Worm (Caenorhabditis elegans): Measurements from ENCODE around the gene Y43E12A.3.
"Not testable (repeated sequence)": the region's sequence is repeated elsewhere in the genome, so short reads cannot be mapped to it uniquely, and the experiment has no call there.

The Y43E12A.3 gene

DNA sequence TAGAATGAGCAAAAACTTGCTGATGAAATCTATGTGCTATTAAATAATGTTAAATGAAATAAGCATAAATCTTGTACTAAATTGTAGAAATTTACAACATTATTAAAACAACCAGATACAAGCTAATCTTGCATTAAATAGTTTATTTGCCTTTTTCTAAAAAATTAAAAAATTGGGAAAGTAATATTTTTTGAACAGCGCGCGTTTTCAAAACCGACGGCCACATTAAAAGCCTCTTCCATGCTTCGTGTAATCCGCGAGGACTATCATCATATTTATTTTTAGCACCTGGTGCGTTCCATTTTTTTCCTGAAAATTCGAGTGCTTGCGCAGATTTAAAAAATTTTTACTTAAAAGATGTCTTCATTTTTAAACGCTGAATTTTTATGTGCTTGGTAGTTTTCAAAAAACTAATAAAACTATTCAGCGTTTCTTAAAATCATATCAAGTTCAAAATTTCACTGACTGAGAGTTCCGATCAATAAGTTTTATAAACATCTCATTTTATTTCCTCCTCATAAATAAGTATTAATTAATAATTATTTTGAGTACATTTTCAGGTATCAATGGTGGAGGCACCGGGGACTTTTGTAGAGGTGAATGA is at the start of gene Y43E12A.3:
Gene Y43E12A.3 (plus strand): TSS at position 554 of the 604 bp plus-strand sequence.
- TF ChIP-seq nhr-76 (tag; optimal IDR thresholded peaks at IDR 0.05); ces-1 (GFP tag; optimal IDR thresholded peaks at IDR 0.05); drap-1 (GFP tag; optimal IDR thresholded peaks at IDR 0.05): not testable (repeated sequence)

DNA sequence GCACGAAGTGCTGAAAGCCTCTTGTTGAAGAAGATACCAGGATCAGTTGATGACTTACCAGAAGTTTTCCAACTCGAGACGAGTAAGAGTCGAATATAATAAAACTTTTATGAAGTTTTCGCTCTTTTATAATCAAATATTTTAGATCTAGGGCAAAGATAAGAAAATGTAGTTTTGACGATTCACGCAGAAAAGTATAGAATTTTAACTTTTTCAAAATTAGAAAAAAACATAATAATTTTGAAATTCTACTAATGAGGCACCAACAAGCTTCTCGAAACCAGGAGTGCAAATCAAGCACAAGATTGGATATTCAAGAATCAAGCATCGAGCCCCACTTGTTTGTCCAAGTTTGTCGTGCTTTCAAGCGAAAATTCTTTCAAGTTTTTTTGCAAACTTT is 38.9 kb upstream of the Y43E12A.3 start, which contains the start of gene Y69E1A.1:
Gene Y69E1A.1 (minus strand): TSS at position 101 of the 400 bp plus-strand sequence.
- TF ChIP-seq sem-2 (GFP tag; optimal IDR thresholded peaks at IDR 0.05) (no peak), M03D4.4 (tag; optimal IDR thresholded peaks at IDR 0.05) (no peak), lin-32 (GFP tag; optimal IDR thresholded peaks at IDR 0.05) (no peak), mep-1 (tag; optimal IDR thresholded peaks at IDR 0.05) (no peak), mab-5 (tag; optimal IDR thresholded peaks at IDR 0.05) (no peak), ztf-11 (tag; optimal IDR thresholded peaks at IDR 0.05) (no peak), pha-4 (tag; optimal IDR thresholded peaks at IDR 0.05) (no peak), snpc-4 (tag; optimal IDR thresholded peaks at IDR 0.05) (no peak), unc-120 (tag; optimal IDR thresholded peaks at IDR 0.05; ENCODE audit: poor library complexity, severe bottlenecking) (no peak), lsy-2 (tag; optimal IDR thresholded peaks at IDR 0.05) (no peak), hlh-1 (tag; optimal IDR thresholded peaks at IDR 0.05) (no peak), drap-1 (GFP tag; optimal IDR thresholded peaks at IDR 0.05) (no peak), elt-3 (tag; optimal IDR thresholded peaks at IDR 0.05) (no peak)

DNA sequence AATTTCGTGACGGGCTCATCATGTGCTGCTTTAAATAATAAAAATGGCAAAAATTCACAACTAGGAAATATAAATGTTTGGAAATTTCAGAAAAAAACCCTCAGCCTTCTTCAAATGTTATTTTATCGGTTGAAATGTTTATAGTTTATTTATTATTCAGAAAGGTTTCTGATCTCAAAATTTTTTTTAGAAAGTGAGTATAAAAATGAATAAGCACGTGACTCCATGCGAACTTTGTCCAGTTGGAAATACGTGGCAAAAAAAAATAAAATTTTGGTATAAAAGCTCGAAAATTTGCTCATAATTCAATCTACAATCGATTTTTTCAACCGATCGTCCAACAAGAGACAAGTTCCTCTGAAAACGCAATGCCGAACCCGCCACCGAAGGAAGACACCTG is 38.2 kb upstream of the Y43E12A.3 start, which contains the start of gene nsph-3.1:
Gene nsph-3.1 (plus strand): TSS at position 301 of the 400 bp plus-strand sequence.
- TF ChIP-seq ham-2 (GFP tag; optimal IDR thresholded peaks at IDR 0.05) (no peak), sem-2 (GFP tag; optimal IDR thresholded peaks at IDR 0.05) (no peak), bed-3 (GFP tag; optimal IDR thresholded peaks at IDR 0.05) (no peak), ceh-39 (tag; optimal IDR thresholded peaks at IDR 0.05) (no peak), nhr-76 (tag; optimal IDR thresholded peaks at IDR 0.05) (no peak), cnd-1 (tag; optimal IDR thresholded peaks at IDR 0.05) (no peak)

DNA sequence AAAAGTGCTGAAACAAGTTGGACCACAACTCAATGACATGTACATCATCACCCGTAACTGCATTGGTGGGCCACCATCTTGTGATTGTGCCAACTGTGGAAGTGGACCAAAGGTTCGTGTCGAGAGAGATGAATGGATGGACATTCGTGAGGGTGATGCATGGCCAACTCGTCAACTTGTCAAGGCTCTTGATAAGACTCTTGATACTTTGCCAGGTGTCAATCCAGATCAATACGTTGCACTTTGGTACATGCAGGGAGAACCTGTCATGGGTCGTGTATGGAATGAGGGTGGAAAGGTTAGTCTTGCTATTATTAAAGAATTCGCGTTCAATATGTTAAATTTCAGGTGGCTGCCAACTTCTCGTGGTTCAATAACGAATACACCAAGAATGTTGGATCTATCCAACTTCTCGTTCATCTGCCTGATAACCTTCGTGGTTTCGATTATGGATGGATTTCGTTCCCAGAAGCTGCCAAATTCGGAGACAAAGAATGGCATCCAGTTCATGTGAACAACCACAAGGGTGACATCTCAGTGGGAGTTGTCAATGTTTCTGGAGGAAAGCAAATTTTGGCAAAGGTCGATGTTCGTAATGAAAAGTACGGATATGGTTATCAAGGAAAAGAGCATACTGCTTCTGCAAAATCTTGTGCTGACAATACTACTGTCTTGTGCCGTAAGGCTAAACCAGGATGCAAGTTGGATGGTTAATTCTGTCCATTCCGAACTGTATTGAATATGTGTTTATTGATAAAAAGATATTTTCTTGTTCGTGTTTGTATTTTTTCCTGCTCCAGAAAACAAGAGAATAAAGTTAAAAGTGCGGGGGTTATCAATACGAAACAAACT is 37.1 kb upstream of the Y43E12A.3 start:
- TF ChIP-seq nhr-76 (tag; optimal IDR thresholded peaks at IDR 0.05) (no peak), drap-1 (GFP tag; optimal IDR thresholded peaks at IDR 0.05) (no peak), nhr-28 (tag; optimal IDR thresholded peaks at IDR 0.05) (no peak), tbx-8 (GFP tag; optimal IDR thresholded peaks at IDR 0.05) (no peak), blmp-1 (tag; optimal IDR thresholded peaks at IDR 0.05) (no peak), snpc-4 (tag; optimal IDR thresholded peaks at IDR 0.05) (no peak), sem-2 (GFP tag; optimal IDR thresholded peaks at IDR 0.05) (no peak), lin-32 (GFP tag; optimal IDR thresholded peaks at IDR 0.05) (no peak), unc-62 (GFP tag; optimal IDR thresholded peaks at IDR 0.05) (no peak), lin-13 (tag; optimal IDR thresholded peaks at IDR 0.05) (no peak), M03D4.4 (tag; optimal IDR thresholded peaks at IDR 0.05) (no peak), nhr-237 (tag; optimal IDR thresholded peaks at IDR 0.05) (no peak), flh-1 (GFP tag; optimal IDR thresholded peaks at IDR 0.05) (no peak), ham-2 (GFP tag; optimal IDR thresholded peaks at IDR 0.05) (no peak), unc-39 (tag; optimal IDR thresholded peaks at IDR 0.05) (no peak), hlh-1 (tag; optimal IDR thresholded peaks at IDR 0.05) (no peak), mep-1 (tag; optimal IDR thresholded peaks at IDR 0.05) (no peak), ceh-43 (GFP tag; optimal IDR thresholded peaks at IDR 0.05) (no peak), lsy-2 (tag; optimal IDR thresholded peaks at IDR 0.05) (no peak), unc-120 (tag; optimal IDR thresholded peaks at IDR 0.05; ENCODE audit: poor library complexity, severe bottlenecking) (no peak)

DNA sequence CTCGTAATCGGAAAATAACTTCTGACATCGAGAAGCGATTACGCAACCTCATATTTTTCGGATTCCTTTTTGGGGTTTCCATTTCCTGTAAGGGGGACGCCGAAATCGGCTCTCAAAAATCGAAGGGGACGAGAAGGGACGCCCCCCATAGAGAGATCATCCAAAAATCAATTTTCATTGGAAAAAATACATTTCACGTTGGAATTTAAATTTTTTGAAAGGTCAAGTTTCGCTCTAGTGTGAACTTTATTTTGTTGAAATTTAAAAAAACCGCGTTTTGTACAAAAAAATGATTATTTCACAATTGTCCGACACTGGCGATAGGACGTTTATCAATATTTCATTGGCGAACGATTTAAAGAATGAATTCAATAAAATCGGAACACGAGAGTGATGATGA is 35.7 kb upstream of the Y43E12A.3 start, which contains the start of gene Y69E1A.3:
Gene Y69E1A.3 (plus strand): TSS at position 301 of the 400 bp plus-strand sequence.
- TF ChIP-seq zip-8 (tag; optimal IDR thresholded peaks at IDR 0.05): no peak
- no peak for TF ChIP-seq nhr-28 (tag; optimal IDR thresholded peaks at IDR 0.05)
- no peak for TF ChIP-seq nhr-76 (tag; optimal IDR thresholded peaks at IDR 0.05)
- TF ChIP-seq tbx-8 (GFP tag; optimal IDR thresholded peaks at IDR 0.05): no peak
- TF ChIP-seq mab-5 (tag; optimal IDR thresholded peaks at IDR 0.05): no peak
- TF ChIP-seq ztf-11 (tag; optimal IDR thresholded peaks at IDR 0.05): no peak
- no peak for TF ChIP-seq lin-32 (GFP tag; optimal IDR thresholded peaks at IDR 0.05)
- TF ChIP-seq bed-3 (GFP tag; optimal IDR thresholded peaks at IDR 0.05): no peak
